Worm (Caenorhabditis elegans) whole organism, young adult: ENCODE data around the gene W09G10.9.

Experiments used
- B0019.2 ChIP-seq: fragments of 200-800 bp; sonication (Bioruptor generic); conservative IDR thresholded peaks from 2 replicates; pipeline ENCODE4 v1.3.6; 2022; ENCODE audit warnings: missing genetic modification reagents, missing genetic modification characterization, missing compliant biosample characterization
- B0261.1 ChIP-seq: sonication (generic microtip); optimal IDR thresholded peaks from 2 replicates; lab custom pipeline; 2016; ENCODE audit warnings: mild to moderate bottlenecking, missing genetic modification characterization, moderate library complexity, missing compliant biosample characterization
- B0336.3 ChIP-seq: fragments of 200-800 bp; sonication (Bioruptor generic); IDR thresholded peaks from 2 replicates; pipeline ENCODE4 v1.3.6; 2022; ENCODE audit warnings: missing genetic modification characterization, missing compliant biosample characterization
- D2030.7 ChIP-seq: fragments of 200-800 bp; sonication (Bioruptor generic); IDR thresholded peaks from 2 replicates; pipeline ENCODE4 v1.3.6; 2022; ENCODE audit warnings: missing genetic modification reagents, missing genetic modification characterization, missing compliant biosample characterization
- F37B4.10 ChIP-seq: fragments of 200-800 bp; sonication (Bioruptor generic); IDR thresholded peaks from 2 replicates; pipeline ENCODE4 v1.3.6; 2022; ENCODE audit warnings: missing genetic modification characterization, missing compliant biosample characterization
- F49E8.2 ChIP-seq: sonication (generic microtip); optimal IDR thresholded peaks from 3 replicates; lab custom pipeline; 2017; ENCODE audit warnings: missing genetic modification characterization, mild to moderate bottlenecking, missing compliant biosample characterization, antibody characterized with exemption, moderate library complexity; ENCODE audit not compliant: insufficient read depth
- F52B5.7 ChIP-seq: sonication (generic microtip); optimal IDR thresholded peaks from 2 replicates; lab custom pipeline; 2016; ENCODE audit warnings: mild to moderate bottlenecking, missing genetic modification characterization, missing compliant biosample characterization
- F57C9.4 ChIP-seq: sonication (generic microtip); optimal IDR thresholded peaks from 2 replicates; lab custom pipeline; 2017; ENCODE audit warnings: mild to moderate bottlenecking, missing genetic modification characterization, missing compliant biosample characterization
- K12H6.12 ChIP-seq: fragments of 200-800 bp; sonication (Bioruptor generic); optimal IDR thresholded peaks from 2 replicates; lab custom pipeline; 2018; ENCODE audit warnings: mild to moderate bottlenecking, missing genetic modification characterization, missing compliant biosample characterization
- T07F8.4 ChIP-seq: sonication (generic microtip); optimal IDR thresholded peaks from 2 replicates; lab custom pipeline; 2016; ENCODE audit warnings: mild to moderate bottlenecking, missing genetic modification characterization, moderate library complexity, missing compliant biosample characterization
- Y53F4B.3 ChIP-seq: fragments of 200-800 bp; sonication (Bioruptor generic); IDR thresholded peaks from 2 replicates; pipeline ENCODE4 v1.3.6; 2022; ENCODE audit warnings: missing genetic modification reagents, missing genetic modification characterization, missing compliant biosample characterization
- Y56A3A.18 ChIP-seq: fragments of 200-800 bp; sonication (Bioruptor generic); IDR thresholded peaks from 2 replicates; pipeline ENCODE4 v1.3.6; 2022; ENCODE audit warnings: missing genetic modification reagents, missing genetic modification characterization, missing compliant biosample characterization
- Y95B8A.8 ChIP-seq: fragments of 200-800 bp; sonication (Bioruptor generic); IDR thresholded peaks from 2 replicates; pipeline ENCODE4 v1.3.6; 2022; ENCODE audit warnings: missing genetic modification reagents, missing genetic modification characterization, missing compliant biosample characterization
- atf-7 ChIP-seq: sonication (generic microtip); optimal IDR thresholded peaks from 2 replicates; lab custom pipeline; 2017; ENCODE audit warnings: mild to moderate bottlenecking, missing genetic modification characterization, missing compliant biosample characterization
- attf-5 ChIP-seq: fragments of 200-800 bp; sonication (Bioruptor generic); optimal IDR thresholded peaks from 2 replicates; lab custom pipeline; 2018; ENCODE audit warnings: mild to moderate bottlenecking, missing genetic modification characterization, missing compliant biosample characterization
- ceh-27 ChIP-seq: fragments of 200-800 bp; sonication (Bioruptor generic); optimal IDR thresholded peaks from 2 replicates; lab custom pipeline; 2018; ENCODE audit warnings: mild to moderate bottlenecking, missing genetic modification characterization, moderate library complexity, missing compliant biosample characterization
- dox-1 ChIP-seq: fragments of 200-800 bp; sonication (Bioruptor generic); IDR thresholded peaks from 2 replicates; pipeline ENCODE4 v1.3.6; 2022; ENCODE audit warnings: missing genetic modification reagents, missing genetic modification characterization, missing compliant biosample characterization
- dpl-1 ChIP-seq: fragments of 150-350 bp; optimal IDR thresholded peaks from 2 replicates; lab custom pipeline; 2014; ENCODE audit warnings: missing biosample characterization, missing genetic modification reagents, missing genetic modification characterization
- efl-1 ChIP-seq: fragments of 150-350 bp; optimal IDR thresholded peaks from 2 replicates; lab custom pipeline; 2014; ENCODE audit warnings: missing biosample characterization, missing genetic modification reagents, missing genetic modification characterization
- him-1 ChIP-seq: sonication (generic microtip); optimal IDR thresholded peaks from 2 replicates; lab custom pipeline; 2016; ENCODE audit warnings: missing genotype, missing genetic modification reagents, missing genetic modification characterization, missing compliant biosample characterization
- let-526 ChIP-seq: fragments of 200-800 bp; sonication (Bioruptor generic); IDR thresholded peaks from 2 replicates; pipeline ENCODE4 v1.3.6; 2022; ENCODE audit warnings: missing genetic modification reagents, missing genetic modification characterization, missing compliant biosample characterization
- let-607 ChIP-seq, 2 experiments: fragments of 200-800 bp in 1 of 2; sonication (Bioruptor generic) in 1 of 2; sonication (generic microtip) in 1 of 2; optimal IDR thresholded peaks; 2 replicates each; lab custom pipeline; 2016 to 2018; ENCODE audit warnings: mild to moderate bottlenecking in 2 of 2, missing compliant biosample characterization in 2 of 2, missing genetic modification characterization in 2 of 2, moderate library complexity in 2 of 2, missing genotype in 1 of 2
- lin-35 ChIP-seq, 3 experiments: fragments of 150-350 bp in 2 of 3; sonication (generic microtip) in 1 of 3; optimal IDR thresholded peaks; 2 replicates each; lab custom pipeline; 2014 to 2018; ENCODE audit warnings: missing biosample characterization in 3 of 3, missing genetic modification characterization in 3 of 3, missing genetic modification reagents in 3 of 3
- madf-3 ChIP-seq: fragments of 200-800 bp; sonication (Bioruptor generic); IDR thresholded peaks from 2 replicates; pipeline ENCODE4 v1.3.6; 2022; ENCODE audit warnings: missing genetic modification reagents, missing genetic modification characterization, missing compliant biosample characterization
- madf-8 ChIP-seq: fragments of 200-800 bp; sonication (Bioruptor generic); conservative IDR thresholded peaks from 2 replicates; pipeline ENCODE4 v1.3.6; 2022; ENCODE audit warnings: missing genetic modification reagents, missing genetic modification characterization, missing compliant biosample characterization
- mel-28 ChIP-seq: sonication (generic microtip); optimal IDR thresholded peaks from 2 replicates; lab custom pipeline; 2016; ENCODE audit warnings: borderline replicate concordance, mild to moderate bottlenecking, missing genetic modification characterization, missing compliant biosample characterization
- mes-4 ChIP-seq: sonication (generic microtip); optimal IDR thresholded peaks from 2 replicates; lab custom pipeline; 2016; ENCODE audit warnings: missing genotype, missing genetic modification characterization, missing compliant biosample characterization
- nfya-2 ChIP-seq: fragments of 200-800 bp; sonication (Bioruptor generic); IDR thresholded peaks from 2 replicates; pipeline ENCODE4 v1.3.6; 2022; ENCODE audit warnings: missing genetic modification reagents, missing genetic modification characterization, missing compliant biosample characterization
- nhr-80 ChIP-seq: sonication (generic microtip); optimal IDR thresholded peaks from 2 replicates; lab custom pipeline; 2016; ENCODE audit warnings: missing genetic modification characterization, missing compliant biosample characterization
- nhr-90 ChIP-seq: sonication (generic microtip); optimal IDR thresholded peaks from 2 replicates; lab custom pipeline; 2016; ENCODE audit warnings: missing genotype, mild to moderate bottlenecking, missing genetic modification characterization, missing compliant biosample characterization
- rpc-1 ChIP-seq, 2 experiments: fragments of 150-350 bp in 1 of 2; sonication (generic microtip) in 1 of 2; optimal IDR thresholded peaks; 2 replicates each; lab custom pipeline; 2014 to 2018; ENCODE audit warnings: missing biosample characterization in 1 of 2, missing genetic modification characterization in 1 of 2, missing genetic modification reagents in 1 of 2, missing genotype in 1 of 2
- snpc-3.4 ChIP-seq: sonication (generic microtip); optimal IDR thresholded peaks from 2 replicates; lab custom pipeline; 2017; ENCODE audit warnings: missing genetic modification characterization, mild to moderate bottlenecking, missing compliant biosample characterization, antibody characterized with exemption, moderate library complexity, missing genotype, missing genetic modification reagents
- tbp1 ChIP-seq: fragments of 200-800 bp; sonication (Bioruptor generic); optimal IDR thresholded peaks from 2 replicates; lab custom pipeline; 2018; ENCODE audit warnings: mild to moderate bottlenecking, missing genetic modification characterization, missing compliant biosample characterization
- tbx-9 ChIP-seq: sonication (generic microtip); optimal IDR thresholded peaks from 2 replicates; lab custom pipeline; 2016; ENCODE audit warnings: borderline replicate concordance, missing genetic modification characterization, inconsistent platforms, missing compliant biosample characterization
- zfh-2 ChIP-seq: fragments of 200-800 bp; sonication (Bioruptor generic); conservative IDR thresholded peaks from 2 replicates; pipeline ENCODE4 v1.3.6; 2022; ENCODE audit warnings: missing genetic modification reagents, missing genetic modification characterization, missing compliant biosample characterization
- zim-3 ChIP-seq: sonication (generic microtip); optimal IDR thresholded peaks from 2 replicates; lab custom pipeline; 2017; ENCODE audit warnings: mild to moderate bottlenecking, missing genetic modification characterization, moderate library complexity, missing compliant biosample characterization

W09G10.9 gene

ce11 chrII:3567576-3567975, 46.0 kb downstream of the W09G10.9 start (continued):
- TF ChIP-seq atf-7 (tag; lab: Kevin White, UChicago) (peak; percentile 70), tbx-9 (peak; percentile 30), Y95B8A.8 (GFP tag; lab: Robert Waterston, UW) (0 out of 2 replicates have a peak, but pooled peaks have one; percentile 38), T07F8.4 (tag; lab: Kevin White, UChicago) (peak; percentile 65), nhr-90 (tag; lab: Kevin White, UChicago) (peak; percentile 81), let-526 (GFP tag; lab: Robert Waterston, UW) (0 out of 2 replicates have a peak, but pooled peaks have one; percentile 41), zim-3 (tag; lab: Kevin White, UChicago) (peak; percentile 73), efl-1 (peak; percentile 22), rpc-1 (optimal IDR thresholded peaks at IDR 0.05; lab: Kevin White, UChicago) (peak; percentile 84), rpc-1 (tag; optimal IDR thresholded peaks at IDR 0.05; lab: Kevin White, UChicago) (peak; percentile 86), nfya-2 (GFP tag; lab: Robert Waterston, UW) (0 out of 2 replicates have a peak, but pooled peaks have one; percentile 59), tbp1 (GFP tag; lab: Kevin White, UChicago) (peak; percentile 98), F57C9.4 (tag; lab: Kevin White, UChicago) (peak; percentile 2), him-1 (tag; lab: Kevin White, UChicago) (peak; percentile 92)

ce11 chrII:3569118-3569517, 47.5 kb downstream of the W09G10.9 start, which contains the start of gene clec-127:
clec-127 (minus strand) TSS chrII:3569218.
- no peak for TF ChIP-seq B0261.1
- no peak for TF ChIP-seq K12H6.12 (tag; lab: Kevin White, UChicago)
- no peak for TF ChIP-seq dpl-1 (GFP tag; lab: Kevin White, UChicago)
- TF ChIP-seq rpc-1 (optimal IDR thresholded peaks at IDR 0.05; lab: Kevin White, UChicago): no peak
- TF ChIP-seq rpc-1 (tag; optimal IDR thresholded peaks at IDR 0.05; lab: Kevin White, UChicago): no peak
- TF ChIP-seq B0019.2 (GFP tag; lab: Robert Waterston, UW): no peak
- TF ChIP-seq snpc-3.4 (tag; lab: Kevin White, UChicago): no peak
- TF ChIP-seq let-607 (tag; optimal IDR thresholded peaks at IDR 0.05; lab: Kevin White, UChicago): no peak
- TF ChIP-seq madf-8: no peak
- no peak for TF ChIP-seq madf-3 (GFP tag; lab: Robert Waterston, UW)
- no peak for TF ChIP-seq mel-28 (tag; lab: Kevin White, UChicago)
- TF ChIP-seq ceh-27: no peak
- no peak for TF ChIP-seq Y56A3A.18 (GFP tag; lab: Robert Waterston, UW)
- no peak for TF ChIP-seq D2030.7
- no peak for TF ChIP-seq F49E8.2 (tag; lab: Kevin White, UChicago)
- no peak for TF ChIP-seq B0336.3 (GFP tag; lab: Robert Waterston, UW)
- TF ChIP-seq, all 124 proteins: peak for 0

- TF ChIP-seq K12H6.12 (tag; lab: Kevin White, UChicago): no peak
- no peak for TF ChIP-seq B0261.1
- TF ChIP-seq F57C9.4 (tag; lab: Kevin White, UChicago): no peak
- TF ChIP-seq Y53F4B.3: no peak
- no peak for TF ChIP-seq lin-35 (GFP tag; optimal IDR thresholded peaks at IDR 0.05; lab: Kevin White, UChicago)
- no peak for TF ChIP-seq efl-1
- TF ChIP-seq attf-5 (GFP tag; lab: Kevin White, UChicago): no peak
- TF ChIP-seq F37B4.10 (GFP tag; lab: Robert Waterston, UW): no peak
- TF ChIP-seq zfh-2: no peak
- no peak for TF ChIP-seq dox-1 (GFP tag; lab: Robert Waterston, UW)
- TF ChIP-seq F52B5.7 (tag; lab: Kevin White, UChicago): no peak
- no peak for TF ChIP-seq mes-4 (tag; lab: Kevin White, UChicago)
- TF ChIP-seq nhr-90 (tag; lab: Kevin White, UChicago): no peak
- TF ChIP-seq nhr-80 (tag; lab: Kevin White, UChicago): no peak
- TF ChIP-seq, all 124 proteins: peak for 0
These were observed 49.4 kb downstream of the W09G10.9 start, which contains the start of the genes clec-128 and clec-129 for ce11 chrII:3570927-3571538. clec-128 (minus strand) TSS chrII:3571027. clec-129 (plus strand) TSS chrII:3571488.
